Worm (Caenorhabditis elegans) whole organism, mixed stage, embryonic: ENCODE results near the gene srsx-30.

Source experiments
- bed-3 ChIP-seq: fragments of 200-800 bp; sonication (Bioruptor generic); optimal IDR thresholded peaks from 3 replicates; lab custom pipeline; 2018; ENCODE audit warnings: mild to moderate bottlenecking, missing genetic modification characterization, moderate library complexity, missing compliant biosample characterization
- ces-1 ChIP-seq: fragments of 150-350 bp; optimal IDR thresholded peaks from 2 replicates; lab custom pipeline; 2014; ENCODE audit warnings: missing biosample characterization, missing genetic modification reagents, missing genetic modification characterization
- ham-2 ChIP-seq: fragments of 200-800 bp; sonication (Bioruptor generic); optimal IDR thresholded peaks from 2 replicates; lab custom pipeline; 2018; ENCODE audit warnings: mild to moderate bottlenecking, missing genetic modification characterization, missing compliant biosample characterization
- lsy-2 ChIP-seq: fragments of 150-350 bp; optimal IDR thresholded peaks from 2 replicates; lab custom pipeline; 2014; ENCODE audit warnings: missing biosample characterization, missing genetic modification characterization
- mep-1 ChIP-seq: fragments of 150-350 bp; optimal IDR thresholded peaks from 2 replicates; lab custom pipeline; 2017; ENCODE audit warnings: missing biosample characterization, missing genetic modification reagents, missing genetic modification characterization, inconsistent platforms
- mls-2 ChIP-seq: sonication (generic microtip); optimal IDR thresholded peaks from 2 replicates; lab custom pipeline; 2016; ENCODE audit warnings: mild to moderate bottlenecking, missing genetic modification characterization, moderate library complexity, missing compliant biosample characterization
- nhr-237 ChIP-seq: fragments of 150-350 bp; optimal IDR thresholded peaks from 2 replicates; lab custom pipeline; 2014; ENCODE audit warnings: missing biosample characterization, missing genetic modification characterization
- nhr-28 ChIP-seq: fragments of 150-350 bp; optimal IDR thresholded peaks from 2 replicates; lab custom pipeline; 2014; ENCODE audit warnings: missing biosample characterization, missing genetic modification characterization
- nhr-76 ChIP-seq: sonication (generic microtip); optimal IDR thresholded peaks from 2 replicates; lab custom pipeline; 2017; ENCODE audit warnings: missing biosample characterization, missing genetic modification characterization
- sptf-1 ChIP-seq: sonication (generic microtip); optimal IDR thresholded peaks from 2 replicates; lab custom pipeline; 2017; ENCODE audit warnings: mild to moderate bottlenecking, missing genetic modification characterization, moderate library complexity, missing compliant biosample characterization

DNA sequence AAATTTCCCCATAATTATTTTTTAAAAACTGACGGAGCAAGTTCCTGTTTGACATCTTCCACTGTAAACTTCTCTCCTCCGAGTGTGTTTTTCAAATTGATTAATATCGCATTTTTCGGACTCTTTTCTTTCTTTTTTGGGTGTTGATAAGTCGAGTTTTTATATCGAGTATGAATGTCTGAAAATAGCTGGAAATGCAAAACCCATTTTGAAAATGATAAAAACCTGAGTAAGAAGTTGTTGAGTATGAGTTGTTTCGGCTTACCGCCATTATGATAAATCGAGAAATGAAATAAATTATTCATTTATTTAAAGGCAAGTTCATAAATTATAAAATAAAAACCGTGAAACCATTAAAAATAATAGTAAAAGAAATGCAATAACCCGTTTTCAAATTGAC lies 27.1 kb downstream of the srsx-30 start, which contains the start of gene ZK856.18:
- TF ChIP-seq nhr-237 (tag; lab: Kevin White, UChicago) (no peak), nhr-28 (tag; lab: Kevin White, UChicago) (no peak), ces-1 (GFP tag; lab: Kevin White, UChicago) (no peak), sptf-1 (tag; lab: Kevin White, UChicago) (no peak), lsy-2 (tag; lab: Kevin White, UChicago) (no peak), ham-2 (GFP tag; lab: Kevin White, UChicago) (no peak), bed-3 (GFP tag; lab: Kevin White, UChicago) (no peak), mls-2 (no peak), nhr-76 (no peak), mep-1 (tag; lab: Kevin White, UChicago) (no peak)
